Worm (Caenorhabditis elegans) whole organism, L2 larva: Measurements from ENCODE around the gene ugt-53.
A peak's percentile ranks its signal among the peaks of the same experiment; 100 is the strongest.

Experiments used
- C34F6.9 ChIP-seq: fragments of 150-350 bp; optimal IDR thresholded peaks from 2 replicates; lab custom pipeline; 2014; ENCODE audit warnings: missing biosample characterization, missing genetic modification characterization
- Y55F3AM.14 ChIP-seq: fragments of 200-800 bp; sonication (Bioruptor generic); optimal IDR thresholded peaks from 2 replicates; lab custom pipeline; 2018; ENCODE audit warnings: mild to moderate bottlenecking, missing genetic modification characterization, missing compliant biosample characterization
- ZK546.5 ChIP-seq: sonication (generic microtip); optimal IDR thresholded peaks from 2 replicates; lab custom pipeline; 2017; ENCODE audit warnings: missing biosample characterization, missing genetic modification characterization
- alr-1 ChIP-seq: fragments of 150-350 bp; optimal IDR thresholded peaks from 2 replicates; lab custom pipeline; 2014; ENCODE audit warnings: missing biosample characterization, missing genetic modification characterization
- aly-2 ChIP-seq: fragments of 150-350 bp; optimal IDR thresholded peaks from 2 replicates; lab custom pipeline; 2014; ENCODE audit warnings: missing biosample characterization, missing genetic modification characterization
- ama-1 ChIP-seq: fragments of 150-350 bp; optimal IDR thresholded peaks from 2 replicates; lab custom pipeline; 2018; ENCODE audit warnings: inconsistent platforms
- blmp-1 ChIP-seq: sonication (generic microtip); optimal IDR thresholded peaks from 2 replicates; lab custom pipeline; 2017; ENCODE audit warnings: missing genetic modification characterization, mild to moderate bottlenecking, missing compliant biosample characterization, antibody characterized with exemption, moderate library complexity; ENCODE audit not compliant: insufficient read depth
- ceh-16 ChIP-seq: fragments of 150-350 bp; optimal IDR thresholded peaks from 2 replicates; lab custom pipeline; 2014; ENCODE audit warnings: missing biosample characterization, missing genetic modification characterization
- ceh-82 ChIP-seq: fragments of 150-350 bp; optimal IDR thresholded peaks from 2 replicates; lab custom pipeline; 2014; ENCODE audit warnings: missing biosample characterization, missing genetic modification characterization
- crh-2 ChIP-seq: sonication (generic microtip); optimal IDR thresholded peaks from 2 replicates; lab custom pipeline; 2017; ENCODE audit warnings: missing biosample characterization, missing genetic modification characterization
- egl-27 ChIP-seq: sonication (generic microtip); optimal IDR thresholded peaks from 3 replicates; lab custom pipeline; 2017; ENCODE audit warnings: missing biosample characterization, missing genetic modification reagents, missing genetic modification characterization
- elt-1 ChIP-seq: fragments of 150-350 bp; optimal IDR thresholded peaks from 2 replicates; lab custom pipeline; 2014; ENCODE audit warnings: missing biosample characterization, missing genetic modification characterization
- elt-3 ChIP-seq: sonication (generic microtip); optimal IDR thresholded peaks from 2 replicates; lab custom pipeline; 2017; ENCODE audit warnings: missing biosample characterization, missing genetic modification characterization
- fos-1 ChIP-seq: fragments of 150-350 bp; optimal IDR thresholded peaks from 2 replicates; lab custom pipeline; 2014; ENCODE audit warnings: missing biosample characterization, missing genetic modification characterization
- gmeb-1 ChIP-seq: fragments of 150-350 bp; optimal IDR thresholded peaks from 2 replicates; lab custom pipeline; 2014; ENCODE audit warnings: missing biosample characterization, missing genetic modification characterization
- lin-13 ChIP-seq: fragments of 150-350 bp; optimal IDR thresholded peaks from 2 replicates; lab custom pipeline; 2014; ENCODE audit warnings: missing biosample characterization, missing genetic modification reagents, missing genetic modification characterization
- lin-39 ChIP-seq: fragments of 150-350 bp; optimal IDR thresholded peaks from 2 replicates; lab custom pipeline; 2014; ENCODE audit warnings: missing biosample characterization, missing genetic modification reagents, missing genetic modification characterization
- lsy-2 ChIP-seq, 2 experiments: fragments of 150-350 bp in 1 of 2; sonication (generic microtip) in 1 of 2; optimal IDR thresholded peaks; 2 replicates each; lab custom pipeline; 2014 to 2017; ENCODE audit warnings: missing biosample characterization in 2 of 2, missing genetic modification characterization in 2 of 2
- mab-5 ChIP-seq: fragments of 150-350 bp; optimal IDR thresholded peaks from 2 replicates; lab custom pipeline; 2014; ENCODE audit warnings: missing biosample characterization, missing genetic modification characterization
- mbf-1 ChIP-seq: sonication (generic microtip); optimal IDR thresholded peaks from 2 replicates; lab custom pipeline; 2017; ENCODE audit warnings: missing biosample characterization, missing genetic modification characterization
- mdl-1 ChIP-seq, 2 experiments: fragments of 150-350 bp in 1 of 2; sonication (generic microtip) in 1 of 2; optimal IDR thresholded peaks; 2 replicates each; lab custom pipeline; 2017; ENCODE audit warnings: missing biosample characterization in 2 of 2, missing genetic modification characterization in 2 of 2
- nhr-11 ChIP-seq: fragments of 150-350 bp; optimal IDR thresholded peaks from 2 replicates; lab custom pipeline; 2014; ENCODE audit warnings: missing biosample characterization, missing genetic modification characterization
- nhr-12 ChIP-seq: fragments of 150-350 bp; optimal IDR thresholded peaks from 2 replicates; lab custom pipeline; 2014; ENCODE audit warnings: missing biosample characterization, missing genetic modification characterization
- nhr-129 ChIP-seq: fragments of 150-350 bp; optimal IDR thresholded peaks from 2 replicates; lab custom pipeline; 2014; ENCODE audit warnings: missing biosample characterization, missing genetic modification characterization
- nhr-21 ChIP-seq: fragments of 150-350 bp; optimal IDR thresholded peaks from 2 replicates; lab custom pipeline; 2014; ENCODE audit warnings: missing biosample characterization, missing genetic modification characterization
- nhr-237 ChIP-seq: fragments of 150-350 bp; optimal IDR thresholded peaks from 2 replicates; lab custom pipeline; 2014; ENCODE audit warnings: missing biosample characterization, missing genetic modification characterization
- nhr-25 ChIP-seq: fragments of 150-350 bp; sonication (generic microtip); optimal IDR thresholded peaks from 3 replicates; lab custom pipeline; 2014; ENCODE audit warnings: missing biosample characterization, missing genetic modification characterization
- nhr-6 ChIP-seq: fragments of 150-350 bp; optimal IDR thresholded peaks from 2 replicates; lab custom pipeline; 2014; ENCODE audit warnings: missing biosample characterization, missing genetic modification characterization
- nhr-77 ChIP-seq: fragments of 150-350 bp; optimal IDR thresholded peaks from 2 replicates; lab custom pipeline; 2014; ENCODE audit warnings: missing biosample characterization, missing genetic modification characterization
- peb-1 ChIP-seq: fragments of 150-350 bp; optimal IDR thresholded peaks from 2 replicates; lab custom pipeline; 2014; ENCODE audit warnings: missing biosample characterization, missing genetic modification characterization
- sem-4 ChIP-seq: fragments of 150-350 bp; optimal IDR thresholded peaks from 2 replicates; lab custom pipeline; 2014; ENCODE audit warnings: missing biosample characterization, missing genetic modification reagents, missing genetic modification characterization
- skn-1 ChIP-seq: sonication (generic microtip); optimal IDR thresholded peaks from 2 replicates; lab custom pipeline; 2017; ENCODE audit warnings: missing biosample characterization, missing genetic modification characterization
- sma-3 ChIP-seq: sonication (generic microtip); optimal IDR thresholded peaks from 2 replicates; lab custom pipeline; 2016; ENCODE audit warnings: missing genetic modification reagents, missing genetic modification characterization, missing compliant biosample characterization
- sma-9 ChIP-seq, 2 experiments: fragments of 150-350 bp in 1 of 2; sonication (generic microtip) in 1 of 2; optimal IDR thresholded peaks; 2 replicates each; lab custom pipeline; 2014 to 2016; ENCODE audit warnings: missing genetic modification characterization in 2 of 2, mild to moderate bottlenecking in 1 of 2, missing biosample characterization in 1 of 2, missing compliant biosample characterization in 1 of 2, missing genetic modification reagents in 1 of 2, moderate library complexity in 1 of 2
- unc-39 ChIP-seq: fragments of 150-350 bp; optimal IDR thresholded peaks from 2 replicates; lab custom pipeline; 2014; ENCODE audit warnings: missing biosample characterization, missing genetic modification characterization
- unc-55 ChIP-seq: fragments of 150-350 bp; sonication (generic microtip); optimal IDR thresholded peaks from 3 replicates; lab custom pipeline; 2014; ENCODE audit warnings: missing biosample characterization, missing genetic modification reagents, missing genetic modification characterization
- ztf-11 ChIP-seq: sonication (generic microtip); optimal IDR thresholded peaks from 2 replicates; lab custom pipeline; 2017; ENCODE audit warnings: missing biosample characterization, missing genetic modification characterization
- ztf-4 ChIP-seq: fragments of 150-350 bp; optimal IDR thresholded peaks from 2 replicates; lab custom pipeline; 2014; ENCODE audit warnings: missing biosample characterization, missing genetic modification characterization

ugt-53 gene

DNA sequence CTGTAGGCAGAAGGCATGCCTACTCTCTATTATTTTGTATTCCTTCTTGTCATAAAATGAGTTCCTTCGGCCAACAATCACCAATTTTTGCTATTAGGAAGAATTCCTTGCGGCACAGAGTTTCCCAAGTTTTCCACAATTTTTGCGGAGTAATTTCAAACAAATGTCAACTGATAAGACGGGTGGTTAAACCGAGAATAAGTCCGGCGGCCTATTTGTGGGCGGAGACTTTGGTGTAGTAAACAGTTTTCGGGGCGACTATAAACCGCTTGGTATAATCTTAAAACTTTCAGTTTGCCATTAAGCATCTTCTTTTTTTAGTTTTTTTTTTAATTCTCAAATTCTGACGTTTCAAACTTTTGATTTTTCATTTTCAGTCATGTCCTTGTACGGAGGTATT is 31.9 kb downstream of the ugt-53 start, which contains the start of gene ifc-1:
ifc-1 (plus strand) TSS at position 378 of the 400 bp plus-strand sequence.
- TF ChIP-seq fos-1 (tag; lab: Kevin White, UChicago) (peak; percentile 34), Y55F3AM.14 (GFP tag; lab: Kevin White, UChicago) (no peak)

- TF ChIP-seq nhr-237 (tag; lab: Kevin White, UChicago) (no peak), alr-1 (no peak), nhr-25 (no peak), ztf-4 (no peak), nhr-129 (tag; lab: Kevin White, UChicago) (no peak), lin-13 (GFP tag; lab: Kevin White, UChicago) (no peak), nhr-12 (tag; lab: Kevin White, UChicago) (no peak)
Observed at ce11 chrV:2881565-2881964, 32.4 kb downstream of the ugt-53 start.

- no peak for TF ChIP-seq Y55F3AM.14 (GFP tag; lab: Kevin White, UChicago)
- no peak for TF ChIP-seq skn-1 (tag; lab: Kevin White, UChicago)
- no peak for TF ChIP-seq nhr-11 (tag; lab: Kevin White, UChicago)
- no peak for TF ChIP-seq lsy-2 (tag; optimal IDR thresholded peaks at IDR 0.05; lab: Kevin White, UChicago)
- TF ChIP-seq unc-39, result no peak
- TF ChIP-seq nhr-129 (tag; lab: Kevin White, UChicago), result no peak
- TF ChIP-seq blmp-1 (tag; lab: Kevin White, UChicago), result no peak
- TF ChIP-seq aly-2 (tag; lab: Kevin White, UChicago), result no peak
- no peak for TF ChIP-seq mab-5 (tag; lab: Kevin White, UChicago)
Observed at ce11 chrV:2883097-2883496, 34.0 kb downstream of the ugt-53 start.

DNA sequence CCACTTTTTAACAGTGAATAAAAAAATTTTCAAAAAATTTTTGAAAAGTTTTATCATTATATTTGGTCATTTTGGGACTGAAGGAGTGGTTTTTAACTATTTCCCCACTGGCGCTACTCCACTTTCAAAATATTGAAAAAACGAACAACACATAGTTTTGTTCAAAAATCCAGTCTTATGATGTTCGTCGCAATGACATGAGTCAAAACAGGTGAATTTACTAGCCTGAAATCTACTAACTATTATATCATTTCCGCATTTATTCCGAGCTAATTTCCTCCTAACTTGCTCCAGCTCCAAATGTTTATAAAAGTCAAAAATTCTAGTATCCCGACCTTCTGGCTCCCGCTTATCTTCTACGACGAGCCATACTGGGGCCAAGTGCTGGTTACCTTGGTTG is 35.3 kb downstream of the ugt-53 start, which contains the start of gene sre-24:
sre-24 (plus strand) TSS at position 301 of the 400 bp plus-strand sequence.
- TF ChIP-seq crh-2 (tag; lab: Kevin White, UChicago) (no peak), mbf-1 (no peak), mab-5 (tag; lab: Kevin White, UChicago) (no peak), C34F6.9 (tag; lab: Kevin White, UChicago) (no peak), sem-4 (tag; lab: Kevin White, UChicago) (no peak), ceh-16 (no peak), peb-1 (no peak), mdl-1 (tag; optimal IDR thresholded peaks at IDR 0.05; lab: Kevin White, UChicago) (no peak), lin-13 (GFP tag; lab: Kevin White, UChicago) (no peak), nhr-11 (tag; lab: Kevin White, UChicago) (no peak)

DNA sequence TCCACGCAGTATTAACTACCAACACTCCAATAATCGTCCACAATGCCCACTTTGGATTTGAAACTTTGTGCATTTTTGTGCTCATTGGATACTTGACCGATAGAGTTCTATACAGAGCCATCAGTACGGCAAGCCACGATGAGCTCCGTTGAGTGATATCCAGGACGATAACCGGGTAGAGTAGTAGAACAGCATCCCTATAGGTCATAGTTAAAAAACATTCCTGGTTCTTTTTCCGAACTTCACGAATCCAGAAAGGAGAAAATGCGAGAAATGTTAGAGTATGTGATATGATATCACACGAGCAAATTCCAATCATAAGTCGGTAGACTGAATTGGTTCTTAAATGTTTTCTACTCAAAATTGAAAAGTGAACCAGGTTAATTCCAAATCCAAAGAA is 39.1 kb downstream of the ugt-53 start:
- TF ChIP-seq mab-5 (tag; lab: Kevin White, UChicago), result no peak
- no peak for TF ChIP-seq lsy-2 (tag; optimal IDR thresholded peaks at IDR 0.05; lab: Kevin White, UChicago)
- TF ChIP-seq ZK546.5 (tag; lab: Kevin White, UChicago), result no peak
- no peak for TF ChIP-seq skn-1 (tag; lab: Kevin White, UChicago)
- no peak for TF ChIP-seq elt-3
- TF ChIP-seq alr-1, result no peak
- TF ChIP-seq aly-2 (tag; lab: Kevin White, UChicago), result no peak
- no peak for TF ChIP-seq nhr-6
- no peak for TF ChIP-seq ama-1 (lab: Kevin White, UChicago)
- TF ChIP-seq C34F6.9 (tag; lab: Kevin White, UChicago), result no peak
- TF ChIP-seq fos-1 (tag; lab: Kevin White, UChicago), result no peak
- no peak for TF ChIP-seq gmeb-1 (tag; lab: Kevin White, UChicago)
- TF ChIP-seq, all 48 proteins: peak for 0

DNA sequence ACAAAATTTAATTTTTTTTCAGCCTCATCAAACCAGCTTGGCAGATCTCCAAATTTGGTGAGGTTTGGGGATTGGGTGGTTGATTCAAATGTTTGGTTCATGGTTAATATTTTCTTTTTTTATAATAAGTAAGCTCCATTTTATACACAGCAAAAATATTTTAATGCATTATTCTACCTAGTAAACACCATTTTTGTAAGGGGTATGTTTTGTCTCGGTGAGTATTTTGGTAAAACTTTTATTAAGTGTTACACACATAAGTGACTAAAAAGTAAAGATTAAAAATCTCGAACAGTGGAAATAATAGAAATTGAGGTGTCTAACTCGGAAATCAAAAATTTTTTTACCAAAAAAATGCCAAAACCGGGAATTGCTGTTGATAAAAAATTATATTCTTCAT is 39.5 kb downstream of the ugt-53 start, which contains the start of gene srw-4:
srw-4 (minus strand) TSS at position 101 of the 400 bp plus-strand sequence.
- TF ChIP-seq Y55F3AM.14 (GFP tag; lab: Kevin White, UChicago) (no peak), ztf-4 (no peak)

DNA sequence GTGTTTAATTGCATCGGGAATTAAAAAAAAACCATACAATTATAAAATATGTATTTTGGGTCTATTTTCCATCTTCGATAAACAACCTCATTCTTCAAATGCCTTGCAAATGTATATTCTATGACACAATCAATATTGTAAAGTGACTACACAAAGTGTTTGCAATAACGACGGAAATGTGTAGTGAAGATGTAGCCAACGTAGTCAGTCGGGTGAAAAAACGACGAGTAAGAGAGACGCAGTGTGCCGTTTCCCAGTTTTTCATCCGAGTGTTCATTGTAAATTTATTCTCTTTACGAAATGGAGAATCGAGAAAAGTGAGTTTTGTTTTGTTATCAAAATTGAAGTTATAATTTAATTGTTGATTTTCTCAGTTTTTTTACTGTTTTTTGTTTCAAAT is 42.8 kb downstream of the ugt-53 start, which contains the start of gene F37B4.15:
F37B4.15 (plus strand) TSS at position 301 of the 400 bp plus-strand sequence.
- TF ChIP-seq unc-55 (GFP tag; lab: Kevin White, UChicago) (no peak), nhr-237 (tag; lab: Kevin White, UChicago) (no peak), ztf-11 (tag; lab: Kevin White, UChicago) (no peak), sma-9 (GFP tag; optimal IDR thresholded peaks at IDR 0.05; lab: Kevin White, UChicago) (no peak), sma-9 (tag; optimal IDR thresholded peaks at IDR 0.05; lab: Kevin White, UChicago) (no peak), lin-39 (no peak), ztf-4 (no peak), lsy-2 (tag; optimal IDR thresholded peaks at IDR 0.05; lab: Kevin White, UChicago) (no peak), skn-1 (tag; lab: Kevin White, UChicago) (no peak), nhr-12 (tag; lab: Kevin White, UChicago) (no peak), mab-5 (tag; lab: Kevin White, UChicago) (no peak), mbf-1 (no peak), ceh-82 (tag; lab: Kevin White, UChicago) (no peak), elt-3 (no peak), elt-1 (tag; lab: Kevin White, UChicago) (no peak), mdl-1 (tag; optimal IDR thresholded peaks at IDR 0.05; lab: Kevin White, UChicago) (no peak), egl-27 (no peak), sma-3 (no peak), fos-1 (tag; lab: Kevin White, UChicago) (no peak), nhr-77 (no peak), nhr-21 (tag; lab: Kevin White, UChicago) (no peak)
